Worm (Caenorhabditis elegans) whole organism, L2 larva: ENCODE measurements around the gene fbxb-48.

Experiments used
- R02D3.7 ChIP-seq: fragments of 150-350 bp; optimal IDR thresholded peaks from 2 replicates; lab custom pipeline; 2014; ENCODE audit warnings: missing biosample characterization, missing genetic modification characterization
- ama-1 ChIP-seq: fragments of 150-350 bp; optimal IDR thresholded peaks from 2 replicates; lab custom pipeline; 2018; ENCODE audit warnings: inconsistent platforms
- ceh-82 ChIP-seq: fragments of 150-350 bp; optimal IDR thresholded peaks from 2 replicates; lab custom pipeline; 2014; ENCODE audit warnings: missing biosample characterization, missing genetic modification characterization
- elt-3 ChIP-seq: sonication (generic microtip); optimal IDR thresholded peaks from 2 replicates; lab custom pipeline; 2017; ENCODE audit warnings: missing biosample characterization, missing genetic modification characterization
- mab-5 ChIP-seq: fragments of 150-350 bp; optimal IDR thresholded peaks from 2 replicates; lab custom pipeline; 2014; ENCODE audit warnings: missing biosample characterization, missing genetic modification characterization
- nhr-77 ChIP-seq: fragments of 150-350 bp; optimal IDR thresholded peaks from 2 replicates; lab custom pipeline; 2014; ENCODE audit warnings: missing biosample characterization, missing genetic modification characterization
- unc-62 ChIP-seq: fragments of 150-350 bp; optimal IDR thresholded peaks from 2 replicates; lab custom pipeline; 2014; ENCODE audit warnings: missing biosample characterization, missing genetic modification reagents, missing genetic modification characterization
- ztf-11 ChIP-seq: sonication (generic microtip); optimal IDR thresholded peaks from 2 replicates; lab custom pipeline; 2017; ENCODE audit warnings: missing biosample characterization, missing genetic modification characterization

DNA sequence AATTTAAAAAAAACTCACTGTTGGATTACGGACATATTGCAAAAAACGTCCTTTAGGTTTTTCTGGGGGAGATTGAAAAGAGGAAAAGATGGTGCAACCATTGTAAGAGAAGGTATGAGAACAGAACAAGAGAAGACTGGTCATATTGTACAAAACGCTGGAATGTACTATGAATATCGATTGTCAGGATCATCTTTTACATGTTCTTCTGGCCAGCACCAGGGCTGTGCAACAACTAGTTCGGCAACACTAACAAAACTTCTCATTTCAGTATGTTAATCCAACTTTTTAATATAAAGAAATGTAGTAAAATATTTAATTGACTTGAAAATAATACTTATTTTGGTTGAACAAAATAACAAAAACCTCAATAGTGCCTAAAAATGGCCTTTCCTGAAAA lies 15.7 kb downstream of the fbxb-48 start, which contains the start of gene fbxb-47:
- TF ChIP-seq unc-62 (GFP tag; lab: Kevin White, UChicago) (no peak), nhr-77 (tag; lab: Kevin White, UChicago) (no peak), ztf-11 (tag; lab: Kevin White, UChicago) (no peak), ceh-82 (no peak), R02D3.7 (tag; lab: Kevin White, UChicago) (no peak), mab-5 (no peak), ama-1 (lab: Kevin White, UChicago) (no peak), elt-3 (tag; lab: Kevin White, UChicago) (no peak)
